Fruit fly (Drosophila melanogaster) whole organism, embryonic: ENCODE measurements around the gene Fum1.
A peak's percentile ranks its signal among the peaks of the same experiment; 100 is the strongest.

Experiments used
- Bgb ChIP-seq: fragments of 200-800 bp; sonication (Bioruptor generic); IDR thresholded peaks from 2 replicates; pipeline ENCODE4 v1.3.6; 2022; ENCODE audit warnings: missing biosample characterization, missing genetic modification characterization; ENCODE audit not compliant: partially characterized antibody
- CG10959 ChIP-seq: fragments of 200-800 bp; sonication (Bioruptor generic); IDR thresholded peaks from 2 replicates; pipeline ENCODE4 v1.3.6; 2022; ENCODE audit warnings: missing biosample characterization, missing genetic modification characterization
- CG11093 ChIP-seq: fragments of 200-800 bp; sonication (Bioruptor generic); IDR thresholded peaks from 3 replicates; pipeline ENCODE4 v1.3.6; 2022; ENCODE audit warnings: missing biosample characterization, missing genetic modification characterization
- CG11398 ChIP-seq: fragments of 200-800 bp; sonication (Bioruptor generic); optimal IDR thresholded peaks from 2 replicates; lab custom pipeline; 2016; ENCODE audit warnings: missing biosample characterization, missing genetic modification characterization
- CG11560 ChIP-seq: fragments of 200-800 bp; sonication (Bioruptor generic); IDR thresholded peaks from 3 replicates; pipeline ENCODE4 v1.3.6; 2022; ENCODE audit warnings: missing biosample characterization, missing genetic modification characterization
- CG11723 ChIP-seq: fragments of 200-800 bp; sonication (Bioruptor generic); optimal IDR thresholded peaks from 2 replicates; lab custom pipeline; 2017; ENCODE audit warnings: missing biosample characterization, mild to moderate bottlenecking, missing genetic modification characterization
- CG12744 ChIP-seq: fragments of 200-800 bp; sonication (Bioruptor generic); optimal IDR thresholded peaks from 2 replicates; lab custom pipeline; 2016; ENCODE audit warnings: missing biosample characterization, missing genetic modification characterization
- CG14050 ChIP-seq: fragments of 200-800 bp; sonication (Bioruptor generic); IDR thresholded peaks from 3 replicates; pipeline ENCODE4 v1.3.6; 2022; ENCODE audit warnings: missing biosample characterization, missing genetic modification characterization
- CG15479 ChIP-seq: fragments of 200-800 bp; sonication (Bioruptor generic); optimal IDR thresholded peaks from 3 replicates; lab custom pipeline; 2019; ENCODE audit warnings: missing biosample characterization, mild to moderate bottlenecking, missing genetic modification characterization, moderate library complexity
- CG15696 ChIP-seq: fragments of 200-800 bp; sonication (Bioruptor generic); optimal IDR thresholded peaks from 2 replicates; lab custom pipeline; 2019; ENCODE audit warnings: missing biosample characterization, mild to moderate bottlenecking, missing genetic modification characterization, moderate library complexity
- CG16815 ChIP-seq: fragments of 200-800 bp; sonication (Bioruptor generic); optimal IDR thresholded peaks from 3 replicates; lab custom pipeline; 2017; ENCODE audit warnings: missing biosample characterization, mild to moderate bottlenecking, missing genetic modification characterization
- CG3995 ChIP-seq: fragments of 200-800 bp; sonication (Bioruptor generic); optimal IDR thresholded peaks from 3 replicates; lab custom pipeline; 2016; ENCODE audit warnings: missing biosample characterization, missing genetic modification characterization
- CG4707 ChIP-seq: fragments of 200-800 bp; sonication (Bioruptor generic); optimal IDR thresholded peaks from 2 replicates; lab custom pipeline; 2018; ENCODE audit warnings: missing biosample characterization, mild to moderate bottlenecking, missing genetic modification characterization, moderate library complexity
- CG6765 ChIP-seq: fragments of 200-800 bp; sonication (Bioruptor generic); optimal IDR thresholded peaks from 3 replicates; lab custom pipeline; 2017; ENCODE audit warnings: missing biosample characterization, mild to moderate bottlenecking, missing genetic modification characterization
- CG8089 ChIP-seq: fragments of 200-800 bp; sonication (Bioruptor generic); optimal IDR thresholded peaks from 3 replicates; lab custom pipeline; 2016; ENCODE audit warnings: missing biosample characterization, missing genetic modification characterization
- CG9215 ChIP-seq: fragments of 200-800 bp; sonication (Bioruptor generic); IDR thresholded peaks from 2 replicates; pipeline ENCODE4 v1.3.6; 2022; ENCODE audit warnings: missing biosample characterization, missing genetic modification characterization
- CG9876 ChIP-seq: fragments of 200-800 bp; sonication (Bioruptor generic); optimal IDR thresholded peaks from 2 replicates; lab custom pipeline; 2016; ENCODE audit warnings: missing biosample characterization, missing genetic modification characterization
- CHES-1-like ChIP-seq: fragments of 200-800 bp; sonication (Bioruptor generic); optimal IDR thresholded peaks from 2 replicates; lab custom pipeline; 2016; ENCODE audit warnings: missing biosample characterization, missing genetic modification characterization
- CkIIα-i1 ChIP-seq: fragments of 200-800 bp; sonication (Bioruptor generic); IDR thresholded peaks from 2 replicates; pipeline ENCODE4 v1.3.6; 2022; ENCODE audit warnings: missing biosample characterization, missing genetic modification characterization
- Dip3 ChIP-seq: fragments of 200-800 bp; sonication (Bioruptor generic); optimal IDR thresholded peaks from 3 replicates; lab custom pipeline; 2016; ENCODE audit warnings: missing biosample characterization, missing genetic modification characterization
- E2f2 ChIP-seq: fragments of 200-800 bp; sonication (Bioruptor generic); IDR thresholded peaks from 2 replicates; pipeline ENCODE4 v1.3.6; 2022; ENCODE audit warnings: missing biosample characterization, missing genetic modification characterization
- H2.0 ChIP-seq: fragments of 200-800 bp; sonication (Bioruptor generic); IDR thresholded peaks from 2 replicates; pipeline ENCODE4 v1.3.6; 2022; ENCODE audit warnings: missing biosample characterization, missing genetic modification characterization
- HmgZ ChIP-seq: fragments of 200-800 bp; sonication (Bioruptor generic); optimal IDR thresholded peaks from 2 replicates; lab custom pipeline; 2018; ENCODE audit warnings: missing biosample characterization, mild to moderate bottlenecking, missing genetic modification characterization
- Hr3 ChIP-seq: fragments of 200-800 bp; sonication (Bioruptor generic); optimal IDR thresholded peaks from 3 replicates; lab custom pipeline; 2016; ENCODE audit warnings: missing biosample characterization, missing genetic modification characterization
- Max ChIP-seq: fragments of 200-800 bp; sonication (Bioruptor generic); optimal IDR thresholded peaks from 2 replicates; lab custom pipeline; 2016; ENCODE audit warnings: missing biosample characterization, mild to moderate bottlenecking, missing genetic modification characterization
- Meics ChIP-seq: fragments of 200-800 bp; sonication (Bioruptor generic); optimal IDR thresholded peaks from 2 replicates; lab custom pipeline; 2017; ENCODE audit warnings: missing biosample characterization, mild to moderate bottlenecking, missing genetic modification characterization
- Mes4 ChIP-seq: fragments of 200-800 bp; sonication (Bioruptor generic); optimal IDR thresholded peaks from 2 replicates; lab custom pipeline; 2016; ENCODE audit warnings: missing biosample characterization, missing genetic modification characterization
- Mrtf ChIP-seq: fragments of 200-800 bp; sonication (Bioruptor generic); IDR thresholded peaks from 3 replicates; pipeline ENCODE4 v1.3.6; 2022; ENCODE audit warnings: missing biosample characterization, missing genetic modification characterization
- NC2β ChIP-seq: fragments of 200-800 bp; sonication (Bioruptor generic); optimal IDR thresholded peaks from 2 replicates; lab custom pipeline; 2016; ENCODE audit warnings: missing biosample characterization, missing genetic modification characterization
- PHDP ChIP-seq: fragments of 200-800 bp; sonication (Bioruptor generic); optimal IDR thresholded peaks from 3 replicates; lab custom pipeline; 2018; ENCODE audit warnings: missing biosample characterization, mild to moderate bottlenecking, missing genetic modification characterization, moderate library complexity
- Stat92E ChIP-seq, 3 experiments: fragments of >200 bp in 2 of 3; fragments of 200-800 bp in 1 of 3; sonication (Bioruptor generic) in 1 of 3; optimal IDR thresholded peaks; 2 replicates each; lab custom pipeline; 2017 to 2019; ENCODE audit warnings: missing biosample characterization in 3 of 3, missing genetic modification characterization in 3 of 3, mild to moderate bottlenecking in 1 of 3, moderate library complexity in 1 of 3
- Usf ChIP-seq: fragments of 200-800 bp; sonication (Bioruptor generic); optimal IDR thresholded peaks from 2 replicates; lab custom pipeline; 2017; ENCODE audit warnings: missing genotype, missing biosample characterization, missing genetic modification characterization
- Xbp1 ChIP-seq: fragments of 200-800 bp; sonication (Bioruptor generic); optimal IDR thresholded peaks from 3 replicates; lab custom pipeline; 2016; ENCODE audit warnings: missing biosample characterization, mild to moderate bottlenecking, missing genetic modification characterization
- bigmax ChIP-seq: fragments of 200-800 bp; sonication (Bioruptor generic); optimal IDR thresholded peaks from 2 replicates; lab custom pipeline; 2018; ENCODE audit warnings: missing biosample characterization, mild to moderate bottlenecking, missing genetic modification characterization
- chn ChIP-seq: fragments of 200-800 bp; sonication (Bioruptor generic); optimal IDR thresholded peaks from 2 replicates; lab custom pipeline; 2016; ENCODE audit warnings: missing biosample characterization, missing genetic modification characterization
- ci ChIP-seq: fragments of 200-800 bp; sonication (Bioruptor generic); IDR thresholded peaks from 3 replicates; pipeline ENCODE4 v1.3.6; 2022; ENCODE audit warnings: missing biosample characterization, missing genetic modification characterization
- crol ChIP-seq: fragments of 200-800 bp; sonication (Bioruptor generic); IDR thresholded peaks from 2 replicates; pipeline ENCODE4 v1.3.6; 2022; ENCODE audit warnings: missing biosample characterization, missing genetic modification characterization
- dmrt11E ChIP-seq: fragments of 200-800 bp; sonication (Bioruptor generic); optimal IDR thresholded peaks from 3 replicates; lab custom pipeline; 2018; ENCODE audit warnings: missing biosample characterization, mild to moderate bottlenecking, missing genetic modification characterization, moderate library complexity
- ftz-f1 ChIP-seq: fragments of 200-800 bp; sonication (Bioruptor generic); optimal IDR thresholded peaks from 2 replicates; lab custom pipeline; 2016; ENCODE audit warnings: missing biosample characterization, missing genetic modification characterization
- gce ChIP-seq: fragments of 200-800 bp; sonication (Bioruptor generic); IDR thresholded peaks from 3 replicates; pipeline ENCODE4 v1.3.6; 2022; ENCODE audit warnings: missing biosample characterization, missing genetic modification characterization
- gsb ChIP-seq: fragments of 200-800 bp; sonication (Bioruptor generic); IDR thresholded peaks from 2 replicates; pipeline ENCODE4 v1.3.6; 2022; ENCODE audit warnings: missing biosample characterization, missing genetic modification characterization
- kay ChIP-seq: fragments of 200-800 bp; sonication (Bioruptor generic); optimal IDR thresholded peaks from 2 replicates; lab custom pipeline; 2016; ENCODE audit warnings: missing biosample characterization, missing genetic modification characterization
- pita ChIP-seq: fragments of 200-800 bp; sonication (Bioruptor generic); optimal IDR thresholded peaks from 2 replicates; lab custom pipeline; 2017; ENCODE audit warnings: missing biosample characterization, mild to moderate bottlenecking, missing genetic modification characterization
- ro ChIP-seq: fragments of 200-800 bp; sonication (Bioruptor generic); IDR thresholded peaks from 2 replicates; pipeline ENCODE4 v1.3.6; 2022; ENCODE audit warnings: missing biosample characterization, missing genetic modification characterization
- schlank ChIP-seq: fragments of 200-800 bp; sonication (Bioruptor generic); optimal IDR thresholded peaks from 2 replicates; lab custom pipeline; 2018; ENCODE audit warnings: missing biosample characterization, mild to moderate bottlenecking, missing genetic modification characterization
- sd ChIP-seq: fragments of 200-800 bp; sonication (Bioruptor generic); optimal IDR thresholded peaks from 3 replicates; lab custom pipeline; 2018; ENCODE audit warnings: missing biosample characterization, mild to moderate bottlenecking, missing genetic modification characterization, moderate library complexity
- so ChIP-seq: fragments of 200-800 bp; sonication (Bioruptor generic); IDR thresholded peaks from 3 replicates; pipeline ENCODE4 v1.3.6; 2022; ENCODE audit warnings: missing biosample characterization, missing genetic modification characterization
- sob ChIP-seq: fragments of 200-800 bp; sonication (Bioruptor generic); IDR thresholded peaks from 2 replicates; pipeline ENCODE4 v1.3.6; 2022; ENCODE audit warnings: missing biosample characterization, missing genetic modification characterization
- sr ChIP-seq: fragments of 200-800 bp; sonication (Bioruptor generic); IDR thresholded peaks from 3 replicates; pipeline ENCODE4 v1.3.6; 2022; ENCODE audit warnings: missing biosample characterization, missing genetic modification characterization
- stc ChIP-seq: fragments of 200-800 bp; sonication (Bioruptor generic); IDR thresholded peaks from 2 replicates; pipeline ENCODE4 v1.3.6; 2022; ENCODE audit warnings: missing biosample characterization, missing genetic modification characterization
- wek ChIP-seq: fragments of 200-800 bp; sonication (Bioruptor generic); optimal IDR thresholded peaks from 3 replicates; lab custom pipeline; 2018; ENCODE audit warnings: missing biosample characterization, mild to moderate bottlenecking, missing genetic modification characterization, moderate library complexity

The Fum1 gene

dm6 chrX:6696467-6696866 lies 18.2 kb downstream of the Fum1 start (continued):
- peak; percentile 84 for TF ChIP-seq Meics (GFP tag; lab: Kevin White, UChicago)
- TF ChIP-seq Stat92E (GFP tag; optimal IDR thresholded peaks at IDR 0.05; lab: Kevin White, UChicago) = no peak
- TF ChIP-seq CG9215 (GFP tag; lab: Robert Waterston, UW) = peak; percentile 53
- no peak for TF ChIP-seq ftz-f1 (GFP tag; lab: Kevin White, UChicago)
- no peak for TF ChIP-seq Usf (GFP tag; lab: Kevin White, UChicago)
- no peak for TF ChIP-seq CG10959 (GFP tag; lab: Robert Waterston, UW)
- TF ChIP-seq CkIIα-i1 (GFP tag; lab: Robert Waterston, UW) = no peak
- TF ChIP-seq so = peak; percentile 80; the same call in 2 of the 3 replicates
- TF ChIP-seq Mrtf = 0 out of 3 replicates have a peak, but pooled peaks have one; percentile 49
- TF ChIP-seq gce (GFP tag; lab: Robert Waterston, UW) = peak; percentile 24; the same call in 1 of the 3 replicates
- TF ChIP-seq H2.0 (GFP tag; lab: Robert Waterston, UW) = 0 out of 2 replicates have a peak, but pooled peaks have one; percentile 26
- peak; percentile 61 for TF ChIP-seq Xbp1 (GFP tag; lab: Kevin White, UChicago)
- no peak for TF ChIP-seq gsb (GFP tag; lab: Robert Waterston, UW)
- TF ChIP-seq PHDP = peak; percentile 79
- TF ChIP-seq HmgZ (tag; lab: Kevin White, UChicago) = peak; percentile 59
- peak; percentile 29 for TF ChIP-seq kay
- peak; percentile 37 for TF ChIP-seq Dip3
- TF ChIP-seq stc (GFP tag; lab: Robert Waterston, UW) = peak; percentile 70
- TF ChIP-seq CG12744 (GFP tag; lab: Kevin White, UChicago) = peak; percentile 54
- 0 out of 3 replicates have a peak, but pooled peaks have one; percentile 29 for TF ChIP-seq CG11093 (GFP tag; lab: Robert Waterston, UW)
- TF ChIP-seq CG15479 (GFP tag; lab: Kevin White, UChicago) = no peak
- TF ChIP-seq crol (GFP tag; lab: Robert Waterston, UW) = 0 out of 2 replicates have a peak, but pooled peaks have one; percentile 17
- no peak for TF ChIP-seq sr
- no peak for TF ChIP-seq Bgb
- 0 out of 3 replicates have a peak, but pooled peaks have one; percentile 16 for TF ChIP-seq CG11560 (tag; lab: Robert Waterston, UW)
- peak; percentile 64 for TF ChIP-seq CG14050
- peak; percentile 65 for TF ChIP-seq CG11723 (GFP tag; lab: Kevin White, UChicago)
- peak; percentile 54; the same call in 1 of the 2 replicates for TF ChIP-seq sob (GFP tag; lab: Robert Waterston, UW)
- peak; percentile 15 for TF ChIP-seq Max
- peak; percentile 44 for TF ChIP-seq Mes4
- peak; percentile 28 for TF ChIP-seq CG16815
- TF ChIP-seq CG9876 (GFP tag; lab: Kevin White, UChicago) = no peak
- TF ChIP-seq ci (GFP tag; lab: Robert Waterston, UW) = peak; percentile 86
- peak; percentile 61 for TF ChIP-seq NC2β (GFP tag; lab: Kevin White, UChicago)
- TF ChIP-seq E2f2 (GFP tag; lab: Robert Waterston, UW) = peak; percentile 56; the same call in 1 of the 2 replicates
- TF ChIP-seq CG8089 (GFP tag; lab: Kevin White, UChicago) = peak; percentile 29
- TF ChIP-seq CHES-1-like (GFP tag; lab: Kevin White, UChicago) = peak; percentile 32
- TF ChIP-seq bigmax (GFP tag; lab: Kevin White, UChicago) = no peak
- TF ChIP-seq pita (GFP tag; lab: Kevin White, UChicago) = no peak
- TF ChIP-seq schlank (tag; lab: Kevin White, UChicago) = peak; percentile 53
- peak; percentile 24 for TF ChIP-seq Hr3 (GFP tag; lab: Kevin White, UChicago)
- TF ChIP-seq dmrt11E (tag; lab: Kevin White, UChicago) = peak; percentile 34
- TF ChIP-seq CG4707 (GFP tag; lab: Kevin White, UChicago) = peak; percentile 26
- TF ChIP-seq CG3995 (GFP tag; lab: Kevin White, UChicago) = no peak
- TF ChIP-seq CG6765 (GFP tag; lab: Kevin White, UChicago) = peak; percentile 78
- no peak for TF ChIP-seq wek (GFP tag; lab: Kevin White, UChicago)
- TF ChIP-seq sd (tag; lab: Kevin White, UChicago) = peak; percentile 17
- TF ChIP-seq chn = peak; percentile 37
- TF ChIP-seq CG15696 = peak; percentile 39
- TF ChIP-seq CG11398 = peak; percentile 39
- TF ChIP-seq ro (GFP tag; lab: Robert Waterston, UW) = no peak
